Fruit fly (Drosophila melanogaster) whole organism, embryonic: Measurements from ENCODE around the gene Tg.

Experiments
- ATbp ChIP-seq: fragments of 200-800 bp; sonication (Bioruptor generic); optimal IDR thresholded peaks from 2 replicates; lab custom pipeline; 2017; ENCODE audit warnings: missing biosample characterization, mild to moderate bottlenecking, missing genetic modification characterization, missing genetic modification reagents
- B-H2 ChIP-seq: fragments of 200-800 bp; sonication (Bioruptor generic); optimal IDR thresholded peaks from 2 replicates; lab custom pipeline; 2018; ENCODE audit warnings: missing biosample characterization, mild to moderate bottlenecking, missing genetic modification characterization
- Bdp1 ChIP-seq: fragments of 200-800 bp; sonication (Bioruptor generic); optimal IDR thresholded peaks from 3 replicates; lab custom pipeline; 2016; ENCODE audit warnings: missing biosample characterization, missing genetic modification characterization
- Blimp-1 ChIP-seq: fragments of 200-800 bp; sonication (Bioruptor generic); optimal IDR thresholded peaks from 3 replicates; lab custom pipeline; 2018; ENCODE audit warnings: missing biosample characterization, missing genetic modification characterization, mild to moderate bottlenecking, moderate library complexity, missing genetic modification reagents
- C15 ChIP-seq: fragments of 200-800 bp; sonication (Bioruptor generic); IDR thresholded peaks from 3 replicates; pipeline ENCODE4 v1.3.6; 2022; ENCODE audit warnings: missing biosample characterization, missing genetic modification characterization
- CG10147 ChIP-seq: fragments of 200-800 bp; sonication (Bioruptor generic); optimal IDR thresholded peaks from 2 replicates; lab custom pipeline; 2019; ENCODE audit warnings: missing biosample characterization, mild to moderate bottlenecking, missing genetic modification characterization, moderate library complexity
- CG10654 ChIP-seq: fragments of 200-800 bp; sonication (Bioruptor generic); optimal IDR thresholded peaks from 2 replicates; lab custom pipeline; 2016; ENCODE audit warnings: missing biosample characterization, missing genetic modification characterization
- CG10959 ChIP-seq: fragments of 200-800 bp; sonication (Bioruptor generic); IDR thresholded peaks from 2 replicates; pipeline ENCODE4 v1.3.6; 2022; ENCODE audit warnings: missing biosample characterization, missing genetic modification characterization
- CG11247 ChIP-seq: fragments of 200-800 bp; sonication (Bioruptor generic); IDR thresholded peaks from 2 replicates; pipeline ENCODE4 v1.3.6; 2022; ENCODE audit warnings: missing biosample characterization, missing genetic modification characterization
- CG2678 ChIP-seq: fragments of 200-800 bp; sonication (Bioruptor generic); optimal IDR thresholded peaks from 3 replicates; lab custom pipeline; 2019; ENCODE audit warnings: missing biosample characterization, mild to moderate bottlenecking, missing genetic modification characterization, moderate library complexity
- CG30403 ChIP-seq: fragments of 200-800 bp; sonication (Bioruptor generic); optimal IDR thresholded peaks from 3 replicates; lab custom pipeline; 2016; ENCODE audit warnings: missing biosample characterization, missing genetic modification characterization
- CG31441 ChIP-seq: fragments of 200-800 bp; sonication (Bioruptor generic); IDR thresholded peaks from 2 replicates; pipeline ENCODE4 v1.3.6; 2022; ENCODE audit warnings: missing biosample characterization, missing genetic modification characterization
- CG32532 ChIP-seq: fragments of 200-800 bp; sonication (Bioruptor generic); IDR thresholded peaks from 2 replicates; pipeline ENCODE4 v1.3.6; 2022; ENCODE audit warnings: missing biosample characterization, missing genetic modification characterization
- CG33213 ChIP-seq: fragments of 200-800 bp; sonication (Bioruptor generic); optimal IDR thresholded peaks from 3 replicates; lab custom pipeline; 2016; ENCODE audit warnings: missing biosample characterization, missing genetic modification characterization
- CG34376 ChIP-seq: fragments of 200-800 bp; sonication (Bioruptor generic); optimal IDR thresholded peaks from 2 replicates; lab custom pipeline; 2018; ENCODE audit warnings: missing biosample characterization, mild to moderate bottlenecking, missing genetic modification characterization
- CG4360 ChIP-seq: fragments of 200-800 bp; sonication (Bioruptor generic); IDR thresholded peaks from 2 replicates; pipeline ENCODE4 v1.3.6; 2022; ENCODE audit warnings: missing biosample characterization, missing genetic modification characterization
- CG4730 ChIP-seq: fragments of 200-800 bp; sonication (Bioruptor generic); IDR thresholded peaks from 2 replicates; pipeline ENCODE4 v1.3.6; 2022; ENCODE audit warnings: missing biosample characterization, missing genetic modification characterization
- CG5180 ChIP-seq: fragments of 200-800 bp; sonication (Bioruptor generic); optimal IDR thresholded peaks from 3 replicates; lab custom pipeline; 2017; ENCODE audit warnings: missing biosample characterization, missing genetic modification characterization, mild to moderate bottlenecking, moderate library complexity, missing genetic modification reagents
- CG5953 ChIP-seq: fragments of 200-800 bp; sonication (Bioruptor generic); IDR thresholded peaks from 2 replicates; pipeline ENCODE4 v1.3.6; 2022; ENCODE audit warnings: missing biosample characterization, missing genetic modification characterization
- CG9932 ChIP-seq: fragments of 200-800 bp; sonication (Bioruptor generic); IDR thresholded peaks from 2 replicates; pipeline ENCODE4 v1.3.6; 2022; ENCODE audit warnings: missing biosample characterization, missing genetic modification characterization
- Doc3 ChIP-seq: fragments of 200-800 bp; sonication (Bioruptor generic); IDR thresholded peaks from 3 replicates; pipeline ENCODE4 v1.3.6; 2022; ENCODE audit warnings: missing biosample characterization, missing genetic modification characterization; ENCODE audit not compliant: partially characterized antibody
- GATAe ChIP-seq: fragments of 200-800 bp; sonication (Bioruptor generic); conservative IDR thresholded peaks from 2 replicates; pipeline ENCODE4 v1.3.6; 2022; ENCODE audit warnings: missing biosample characterization, missing genetic modification characterization
- Hmr ChIP-seq: fragments of 200-800 bp; sonication (Bioruptor generic); optimal IDR thresholded peaks from 3 replicates; lab custom pipeline; 2017; ENCODE audit warnings: mild to moderate bottlenecking, missing biosample characterization, missing genetic modification reagents, missing genetic modification characterization
- Hr39 ChIP-seq: fragments of >200 bp; optimal IDR thresholded peaks from 2 replicates; lab custom pipeline; 2017
- Lim3 ChIP-seq: fragments of 200-800 bp; sonication (Bioruptor generic); IDR thresholded peaks from 2 replicates; pipeline ENCODE4 v1.3.6; 2022; ENCODE audit warnings: missing biosample characterization, missing genetic modification characterization
- MESR4 ChIP-seq: fragments of 200-800 bp; sonication (Bioruptor generic); optimal IDR thresholded peaks from 2 replicates; lab custom pipeline; 2018; ENCODE audit warnings: missing biosample characterization, mild to moderate bottlenecking, missing genetic modification characterization, moderate library complexity
- Med ChIP-seq: fragments of 200-800 bp; sonication (Bioruptor generic); peaks from one replicate; lab custom pipeline; 2016; ENCODE audit warnings: missing biosample characterization, missing genetic modification characterization, mild to moderate bottlenecking, inconsistent platforms, moderate library complexity
- Xrp1 ChIP-seq: fragments of 200-800 bp; sonication (Bioruptor generic); IDR thresholded peaks from 2 replicates; pipeline ENCODE4 v1.3.6; 2022; ENCODE audit warnings: missing biosample characterization, missing genetic modification characterization
- bigmax ChIP-seq: fragments of 200-800 bp; sonication (Bioruptor generic); optimal IDR thresholded peaks from 2 replicates; lab custom pipeline; 2018; ENCODE audit warnings: missing biosample characterization, mild to moderate bottlenecking, missing genetic modification characterization
- cg ChIP-seq: fragments of 200-800 bp; sonication (Bioruptor generic); optimal IDR thresholded peaks from 3 replicates; lab custom pipeline; 2019; ENCODE audit warnings: missing biosample characterization, mild to moderate bottlenecking, missing genetic modification characterization, moderate library complexity
- chinmo ChIP-seq: fragments of 200-800 bp; sonication (Bioruptor generic); IDR thresholded peaks from 4 replicates; pipeline ENCODE4 v1.3.6; 2022; ENCODE audit warnings: missing biosample characterization, missing genetic modification characterization; ENCODE audit not compliant: partially characterized antibody
- da ChIP-seq: fragments of 200-800 bp; sonication (Bioruptor generic); optimal IDR thresholded peaks from 2 replicates; lab custom pipeline; 2016; ENCODE audit warnings: missing biosample characterization, missing genetic modification characterization
- eyg ChIP-seq: fragments of 200-800 bp; sonication (Bioruptor generic); optimal IDR thresholded peaks from 3 replicates; lab custom pipeline; 2016; ENCODE audit warnings: missing biosample characterization, missing genetic modification characterization
- gem ChIP-seq: fragments of 200-800 bp; sonication (Bioruptor generic); optimal IDR thresholded peaks from 2 replicates; lab custom pipeline; 2019; ENCODE audit warnings: missing biosample characterization, mild to moderate bottlenecking, missing genetic modification characterization, moderate library complexity
- grau ChIP-seq: fragments of 200-800 bp; optimal IDR thresholded peaks from 3 replicates; lab custom pipeline; 2019; ENCODE audit warnings: missing biosample characterization, mild to moderate bottlenecking, missing genetic modification characterization, moderate library complexity
- hkb ChIP-seq, 2 experiments: fragments of 200-800 bp in 1 of 2; fragments of >200 bp in 1 of 2; sonication (Bioruptor generic) in 1 of 2; IDR thresholded peaks in 1 of 2; optimal IDR thresholded peaks in 1 of 2; 2 replicates each; pipeline versions ENCODE4 v1.3.6 to Lab custom; 2017 to 2022; ENCODE audit warnings: missing biosample characterization in 1 of 2, missing genetic modification characterization in 1 of 2
- lmd ChIP-seq: fragments of 200-800 bp; sonication (Bioruptor generic); IDR thresholded peaks from 2 replicates; pipeline ENCODE4 v1.3.6; 2022; ENCODE audit warnings: missing biosample characterization, missing genetic modification characterization
- nerfin-1 ChIP-seq: fragments of 200-800 bp; sonication (Bioruptor generic); optimal IDR thresholded peaks from 3 replicates; lab custom pipeline; 2019; ENCODE audit warnings: missing biosample characterization, mild to moderate bottlenecking, missing genetic modification characterization, moderate library complexity
- nom ChIP-seq: fragments of 200-800 bp; sonication (Bioruptor generic); optimal IDR thresholded peaks from 2 replicates; lab custom pipeline; 2017; ENCODE audit warnings: missing biosample characterization, missing genetic modification characterization, mild to moderate bottlenecking, moderate library complexity, missing genetic modification reagents
- pb ChIP-seq: fragments of 200-800 bp; sonication (Bioruptor generic); optimal IDR thresholded peaks from 3 replicates; lab custom pipeline; 2016; ENCODE audit warnings: missing biosample characterization, missing genetic modification characterization
- run ChIP-seq: fragments of 200-800 bp; sonication (Bioruptor generic); optimal IDR thresholded peaks from 3 replicates; lab custom pipeline; 2018; ENCODE audit warnings: missing biosample characterization, mild to moderate bottlenecking, missing genetic modification characterization
- schlank ChIP-seq: fragments of 200-800 bp; sonication (Bioruptor generic); optimal IDR thresholded peaks from 2 replicates; lab custom pipeline; 2018; ENCODE audit warnings: missing biosample characterization, mild to moderate bottlenecking, missing genetic modification characterization
- sens ChIP-seq: fragments of 200-800 bp; sonication (Bioruptor generic); peaks from one replicate; lab custom pipeline; 2016; ENCODE audit warnings: missing biosample characterization, missing genetic modification characterization
- sna ChIP-seq: fragments of 200-800 bp; sonication (Bioruptor generic); IDR thresholded peaks from 2 replicates; pipeline ENCODE4 v1.3.6; 2022; ENCODE audit warnings: missing biosample characterization, missing genetic modification characterization; ENCODE audit not compliant: partially characterized antibody
- sr ChIP-seq: fragments of 200-800 bp; sonication (Bioruptor generic); IDR thresholded peaks from 3 replicates; pipeline ENCODE4 v1.3.6; 2022; ENCODE audit warnings: missing biosample characterization, missing genetic modification characterization
- vvl ChIP-seq: fragments of 200-800 bp; sonication (Bioruptor generic); IDR thresholded peaks from 2 replicates; pipeline ENCODE4 v1.3.6; 2022; ENCODE audit warnings: missing biosample characterization, missing genetic modification characterization
- zfh1 ChIP-seq: fragments of 200-800 bp; sonication (Bioruptor generic); IDR thresholded peaks from 3 replicates; pipeline ENCODE4 v1.3.6; 2022; ENCODE audit warnings: missing biosample characterization, missing genetic modification characterization
- zfh2 ChIP-seq: fragments of 200-800 bp; sonication (Bioruptor generic); optimal IDR thresholded peaks from 2 replicates; lab custom pipeline; 2016; ENCODE audit warnings: missing biosample characterization, missing genetic modification characterization

Gene Tg

dm6 chr2L:7966866-7967549 is 44.2 kb upstream of the Tg start (continued):
- TF ChIP-seq grau (tag; lab: Kevin White, UChicago) = no peak
- no peak for TF ChIP-seq run
- no peak for TF ChIP-seq pb
- TF ChIP-seq Hr39 = no peak
- TF ChIP-seq nerfin-1 (tag; lab: Kevin White, UChicago) = no peak
- no peak for TF ChIP-seq Blimp-1 (GFP tag; lab: Kevin White, UChicago)
- TF ChIP-seq zfh2 (GFP tag; lab: Kevin White, UChicago) = no peak
- TF ChIP-seq zfh1 (GFP tag; lab: Robert Waterston, UW) = no peak
- no peak for TF ChIP-seq MESR4 (GFP tag; lab: Kevin White, UChicago)
- no peak for TF ChIP-seq CG10959
- no peak for TF ChIP-seq CG10147 (GFP tag; lab: Kevin White, UChicago)
- peak; percentile 6 for TF ChIP-seq sens
- no peak for TF ChIP-seq Lim3 (GFP tag; lab: Robert Waterston, UW)
- no peak for TF ChIP-seq CG4730 (GFP tag; lab: Robert Waterston, UW)
- TF ChIP-seq CG10654 (GFP tag; lab: Kevin White, UChicago) = no peak
- no peak for TF ChIP-seq gem (tag; lab: Kevin White, UChicago)
- TF ChIP-seq chinmo (GFP tag; lab: Robert Waterston, UW) = 0 out of 4 replicates have a peak, but pooled peaks have one; percentile 33
- TF ChIP-seq nom (GFP tag; lab: Kevin White, UChicago) = no peak
- TF ChIP-seq sna (GFP tag; lab: Robert Waterston, UW) = 0 out of 2 replicates have a peak, but pooled peaks have one; percentile 35
- no peak for TF ChIP-seq C15 (GFP tag; lab: Robert Waterston, UW)

dm6 chr2L:7967645-7968044 is 43.6 kb upstream of the Tg start:
- TF ChIP-seq CG4360 (GFP tag; lab: Robert Waterston, UW) = 0 out of 2 replicates have a peak, but pooled peaks have one; percentile 10
- no peak for TF ChIP-seq GATAe (GFP tag; lab: Robert Waterston, UW)
- 0 out of 3 replicates have a peak, but pooled peaks have one; percentile 12 for TF ChIP-seq sr (GFP tag; lab: Robert Waterston, UW)
- TF ChIP-seq CG5180 = peak; percentile 55
- TF ChIP-seq cg = no peak
- TF ChIP-seq vvl = peak; percentile 22; the same call in 1 of the 2 replicates
- TF ChIP-seq CG32532 = peak; percentile 16; the same call in 1 of the 2 replicates

- TF ChIP-seq Xrp1 (GFP tag; lab: Robert Waterston, UW) = no peak
- no peak for TF ChIP-seq CG9932 (GFP tag; lab: Robert Waterston, UW)
- TF ChIP-seq B-H2 (GFP tag; lab: Kevin White, UChicago) = no peak
- no peak for TF ChIP-seq run
- peak; percentile 45 for TF ChIP-seq CG2678
- no peak for TF ChIP-seq eyg (GFP tag; lab: Kevin White, UChicago)
- no peak for TF ChIP-seq CG33213 (GFP tag; lab: Kevin White, UChicago)
- TF ChIP-seq sna (GFP tag; lab: Robert Waterston, UW) = no peak
- no peak for TF ChIP-seq CG5953 (GFP tag; lab: Robert Waterston, UW)
- no peak for TF ChIP-seq CG11247 (GFP tag; lab: Robert Waterston, UW)
- no peak for TF ChIP-seq Hmr
- no peak for TF ChIP-seq da (GFP tag; lab: Kevin White, UChicago)
- TF ChIP-seq hkb (optimal IDR thresholded peaks at IDR 0.05; lab: Kevin White, UChicago) = no peak
- no peak for TF ChIP-seq hkb (GFP tag; IDR thresholded peaks at IDR 0.05; lab: Robert Waterston, UW)
- TF ChIP-seq Med (GFP tag; lab: Kevin White, UChicago) = peak; percentile 15
- TF ChIP-seq bigmax (GFP tag; lab: Kevin White, UChicago) = no peak
- TF ChIP-seq ATbp (GFP tag; lab: Kevin White, UChicago) = no peak
- no peak for TF ChIP-seq lmd (GFP tag; lab: Robert Waterston, UW)
- no peak for TF ChIP-seq C15 (GFP tag; lab: Robert Waterston, UW)
- peak; percentile 18 for TF ChIP-seq CG30403 (GFP tag; lab: Kevin White, UChicago)
- TF ChIP-seq CG34376 = no peak
- TF ChIP-seq Doc3 (GFP tag; lab: Robert Waterston, UW) = no peak
- TF ChIP-seq CG31441 (GFP tag; lab: Robert Waterston, UW) = peak; percentile 21; the same call in 1 of the 2 replicates
- no peak for TF ChIP-seq schlank (tag; lab: Kevin White, UChicago)
- no peak for TF ChIP-seq Bdp1
Measured at dm6 chr2L:7968054-7968453, 43.2 kb upstream of the Tg start.
